Worm (Caenorhabditis elegans): Measurements from ENCODE around the gene rbm-39.

DNA sequence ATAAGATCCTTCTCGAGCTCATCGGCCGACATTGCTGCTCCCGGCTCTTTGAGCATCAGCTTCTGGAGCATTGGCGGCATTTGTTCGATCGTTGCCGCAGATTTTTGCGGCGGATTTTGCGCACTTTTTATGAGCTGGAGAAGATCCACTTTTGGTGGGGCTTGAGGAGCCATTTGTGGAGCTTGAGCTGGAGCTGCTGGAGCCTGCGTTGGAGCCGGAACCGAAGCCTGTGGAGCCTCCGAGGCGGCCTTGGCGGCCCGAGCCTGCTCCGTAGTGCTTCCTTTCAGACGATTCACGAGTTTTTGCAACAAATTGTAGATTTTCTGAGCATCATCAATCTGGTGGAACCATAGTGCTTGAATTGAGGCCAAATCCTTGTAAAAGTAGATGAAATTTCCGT, 41.6 kb downstream of the rbm-39 start:
- TF ChIP-seq cog-1 (tag; optimal IDR thresholded peaks at IDR 0.05) (no peak), ztf-29 (GFP tag; IDR thresholded peaks at IDR 0.05) (no peak), flt-1 (GFP tag; IDR thresholded peaks at IDR 0.05) (no peak), med-1 (GFP tag; optimal IDR thresholded peaks at IDR 0.05; ENCODE audit: insufficient read depth) (no peak), ref-1 (GFP tag; conservative IDR thresholded peaks at IDR 0.05) (no peak), T22C8.4 (GFP tag; IDR thresholded peaks at IDR 0.05) (no peak), ztf-23 (GFP tag; IDR thresholded peaks at IDR 0.05) (no peak)

Measured in whole organism, midembryonic.